Worm (Caenorhabditis elegans) whole organism, L3 larva: Measurements from ENCODE around the gene twk-21.
A peak's percentile ranks its signal among the peaks of the same experiment; 100 is the strongest.

Experiments used
- R02D3.7 ChIP-seq: fragments of 150-350 bp; optimal IDR thresholded peaks from 2 replicates; lab custom pipeline; 2014; ENCODE audit warnings: missing biosample characterization, missing genetic modification characterization
- ZK546.5 ChIP-seq: sonication (generic microtip); optimal IDR thresholded peaks from 2 replicates; lab custom pipeline; 2017; ENCODE audit warnings: missing biosample characterization, missing genetic modification characterization
- aly-2 ChIP-seq: fragments of 150-350 bp; optimal IDR thresholded peaks from 2 replicates; lab custom pipeline; 2014; ENCODE audit warnings: missing biosample characterization, missing genetic modification characterization
- ama-1 ChIP-seq: fragments of 150-350 bp; optimal IDR thresholded peaks from 2 replicates; lab custom pipeline; 2018
- ceh-16 ChIP-seq: sonication (generic microtip); optimal IDR thresholded peaks from 2 replicates; lab custom pipeline; 2017; ENCODE audit warnings: missing biosample characterization, missing genetic modification characterization
- ceh-28 ChIP-seq: fragments of 150-350 bp; optimal IDR thresholded peaks from 2 replicates; lab custom pipeline; 2014; ENCODE audit warnings: missing biosample characterization, missing genetic modification reagents, missing genetic modification characterization
- ceh-82 ChIP-seq: fragments of 150-350 bp; optimal IDR thresholded peaks from 2 replicates; lab custom pipeline; 2014; ENCODE audit warnings: missing biosample characterization, missing genetic modification characterization
- ceh-9 ChIP-seq: sonication (generic microtip); optimal IDR thresholded peaks from 2 replicates; lab custom pipeline; 2018; ENCODE audit warnings: missing biosample characterization, missing genetic modification characterization
- daf-12 ChIP-seq: fragments of 150-350 bp; optimal IDR thresholded peaks from 2 replicates; lab custom pipeline; 2014; ENCODE audit warnings: missing biosample characterization, missing genetic modification reagents, missing genetic modification characterization
- egl-27 ChIP-seq: sonication (generic microtip); optimal IDR thresholded peaks from 4 replicates; lab custom pipeline; 2017; ENCODE audit warnings: missing biosample characterization, missing genetic modification reagents, missing genetic modification characterization
- egl-5 ChIP-seq: fragments of 150-350 bp; optimal IDR thresholded peaks from 2 replicates; lab custom pipeline; 2017; ENCODE audit warnings: missing biosample characterization, missing genetic modification reagents, missing genetic modification characterization, inconsistent platforms
- elt-1 ChIP-seq: fragments of 150-350 bp; optimal IDR thresholded peaks from 2 replicates; lab custom pipeline; 2014; ENCODE audit warnings: missing biosample characterization, missing genetic modification characterization
- elt-2 ChIP-seq: sonication (generic microtip); optimal IDR thresholded peaks from 2 replicates; lab custom pipeline; 2016; ENCODE audit warnings: missing genetic modification reagents, mild to moderate bottlenecking, missing genetic modification characterization, missing compliant biosample characterization
- elt-3 ChIP-seq, 3 experiments: fragments of 150-350 bp in 1 of 3; sonication (generic microtip) in 2 of 3; optimal IDR thresholded peaks; 2 replicates in 2 of 3; 4 replicates in 1 of 3; lab custom pipeline; 2014 to 2017; ENCODE audit warnings: missing biosample characterization in 3 of 3, missing genetic modification characterization in 3 of 3
- eor-1 ChIP-seq, 2 experiments: fragments of 150-350 bp; optimal IDR thresholded peaks; 2 replicates each; lab custom pipeline; 2014 to 2018; ENCODE audit warnings: missing biosample characterization in 2 of 2, missing genetic modification characterization in 2 of 2
- fkh-10 ChIP-seq: sonication (generic microtip); optimal IDR thresholded peaks from 2 replicates; lab custom pipeline; 2017; ENCODE audit warnings: missing biosample characterization, missing genetic modification reagents, missing genetic modification characterization
- fkh-2 ChIP-seq: fragments of 150-350 bp; optimal IDR thresholded peaks from 2 replicates; lab custom pipeline; 2014; ENCODE audit warnings: missing biosample characterization, missing genetic modification reagents, missing genetic modification characterization
- fos-1 ChIP-seq: fragments of 150-350 bp; optimal IDR thresholded peaks from 2 replicates; lab custom pipeline; 2014; ENCODE audit warnings: missing biosample characterization, missing genetic modification characterization
- hmg-11 ChIP-seq: sonication (generic microtip); optimal IDR thresholded peaks from 2 replicates; lab custom pipeline; 2016; ENCODE audit warnings: missing genetic modification characterization, missing compliant biosample characterization
- jun-1 ChIP-seq: fragments of 150-350 bp; optimal IDR thresholded peaks from 2 replicates; lab custom pipeline; 2014; ENCODE audit warnings: missing biosample characterization, missing genetic modification reagents, missing genetic modification characterization
- lin-15B ChIP-seq: fragments of 150-350 bp; optimal IDR thresholded peaks from 2 replicates; lab custom pipeline; 2014; ENCODE audit warnings: missing biosample characterization, missing genetic modification characterization
- lin-39 ChIP-seq: fragments of 150-350 bp; optimal IDR thresholded peaks from 2 replicates; lab custom pipeline; 2018; ENCODE audit warnings: missing biosample characterization, missing genetic modification reagents, missing genetic modification characterization
- lsy-12 ChIP-seq: sonication (generic microtip); optimal IDR thresholded peaks from 2 replicates; lab custom pipeline; 2016; ENCODE audit warnings: mild to moderate bottlenecking, missing genetic modification characterization, missing compliant biosample characterization
- mdl-1 ChIP-seq: fragments of 150-350 bp; optimal IDR thresholded peaks from 2 replicates; lab custom pipeline; 2014; ENCODE audit warnings: missing biosample characterization, missing genetic modification characterization
- nfya-1 ChIP-seq: sonication (generic microtip); optimal IDR thresholded peaks from 2 replicates; lab custom pipeline; 2017; ENCODE audit warnings: missing genetic modification characterization, mild to moderate bottlenecking, missing compliant biosample characterization, antibody characterized with exemption, moderate library complexity; ENCODE audit not compliant: insufficient read depth
- nhr-11 ChIP-seq: fragments of 150-350 bp; optimal IDR thresholded peaks from 2 replicates; lab custom pipeline; 2014; ENCODE audit warnings: missing biosample characterization, missing genetic modification characterization
- nhr-12 ChIP-seq: fragments of 150-350 bp; optimal IDR thresholded peaks from 2 replicates; lab custom pipeline; 2014; ENCODE audit warnings: missing biosample characterization, missing genetic modification characterization
- nhr-23 ChIP-seq: fragments of 150-350 bp; optimal IDR thresholded peaks from 2 replicates; lab custom pipeline; 2014; ENCODE audit warnings: missing biosample characterization, missing genetic modification reagents, missing genetic modification characterization
- nhr-237 ChIP-seq: fragments of 150-350 bp; optimal IDR thresholded peaks from 2 replicates; lab custom pipeline; 2014; ENCODE audit warnings: missing biosample characterization, missing genetic modification characterization
- nhr-25 ChIP-seq: sonication (generic microtip); optimal IDR thresholded peaks from 2 replicates; lab custom pipeline; 2017; ENCODE audit warnings: missing biosample characterization, missing genetic modification characterization
- nhr-28 ChIP-seq: fragments of 150-350 bp; optimal IDR thresholded peaks from 2 replicates; lab custom pipeline; 2014; ENCODE audit warnings: missing biosample characterization, missing genetic modification characterization
- nhr-43 ChIP-seq: sonication (generic microtip); optimal IDR thresholded peaks from 2 replicates; lab custom pipeline; 2016; ENCODE audit warnings: mild to moderate bottlenecking, missing genetic modification characterization, missing compliant biosample characterization; ENCODE audit not compliant: poor library complexity, severe bottlenecking
- nhr-67 ChIP-seq: fragments of 150-350 bp; optimal IDR thresholded peaks from 2 replicates; lab custom pipeline; 2014; ENCODE audit warnings: missing biosample characterization, missing genetic modification characterization
- nhr-76 ChIP-seq: fragments of 150-350 bp; sonication (generic microtip); optimal IDR thresholded peaks from 5 replicates; lab custom pipeline; 2014; ENCODE audit warnings: missing biosample characterization, missing genetic modification characterization
- nhr-77 ChIP-seq: fragments of 150-350 bp; optimal IDR thresholded peaks from 2 replicates; lab custom pipeline; 2014; ENCODE audit warnings: missing biosample characterization, missing genetic modification characterization
- pha-4 ChIP-seq: fragments of 150-350 bp; optimal IDR thresholded peaks from 2 replicates; lab custom pipeline; 2014; ENCODE audit warnings: missing biosample characterization, missing genetic modification reagents, missing genetic modification characterization
- pqm-1 ChIP-seq: fragments of 150-350 bp; optimal IDR thresholded peaks from 2 replicates; lab custom pipeline; 2017; ENCODE audit warnings: missing biosample characterization, missing genetic modification characterization, inconsistent platforms
- skn-1 ChIP-seq: fragments of 150-350 bp; optimal IDR thresholded peaks from 2 replicates; lab custom pipeline; 2014; ENCODE audit warnings: missing biosample characterization, missing genetic modification characterization
- snpc-4 ChIP-seq: fragments of 150-350 bp; optimal IDR thresholded peaks from 2 replicates; lab custom pipeline; 2014; ENCODE audit warnings: missing biosample characterization, missing genetic modification characterization
- tbx-2 ChIP-seq: sonication (generic microtip); optimal IDR thresholded peaks from 2 replicates; lab custom pipeline; 2016; ENCODE audit warnings: mild to moderate bottlenecking, missing genetic modification characterization, missing compliant biosample characterization
- unc-39 ChIP-seq: sonication (generic microtip); optimal IDR thresholded peaks from 4 replicates; lab custom pipeline; 2017; ENCODE audit warnings: missing biosample characterization, missing genetic modification characterization
- unc-62 ChIP-seq: fragments of 150-350 bp; sonication (generic microtip); optimal IDR thresholded peaks from 4 replicates; lab custom pipeline; 2014; ENCODE audit warnings: missing biosample characterization, missing genetic modification reagents, missing genetic modification characterization
- zag-1 ChIP-seq: fragments of 150-350 bp; optimal IDR thresholded peaks from 2 replicates; lab custom pipeline; 2014; ENCODE audit warnings: missing biosample characterization, missing genetic modification characterization
- ztf-11 ChIP-seq: fragments of 150-350 bp; optimal IDR thresholded peaks from 2 replicates; lab custom pipeline; 2014; ENCODE audit warnings: missing biosample characterization, missing genetic modification characterization
- ztf-4 ChIP-seq: fragments of 150-350 bp; optimal IDR thresholded peaks from 2 replicates; lab custom pipeline; 2014; ENCODE audit warnings: missing biosample characterization, missing genetic modification characterization

twk-21 gene

DNA sequence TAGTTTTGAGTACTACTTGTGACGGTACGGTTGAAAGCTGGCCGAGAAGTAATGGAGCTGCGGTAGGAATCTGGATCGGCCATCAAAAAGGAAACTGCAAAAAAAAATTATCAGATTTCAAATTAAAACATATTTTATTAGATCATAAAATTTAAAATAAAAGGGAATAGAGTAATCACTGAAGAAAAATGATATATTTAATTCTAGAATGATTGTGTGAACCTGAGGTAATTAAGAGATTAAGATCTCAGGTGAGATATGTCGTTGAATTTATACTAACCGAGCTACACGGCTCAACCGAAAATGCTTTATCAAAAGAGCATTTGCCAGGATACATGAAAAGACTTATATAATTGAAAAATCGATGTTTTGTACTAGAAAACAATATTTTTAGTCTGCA lies 29.7 kb upstream of the twk-21 start, which contains the start of gene ifa-3:
Gene ifa-3, minus strand, starts transcription at position 101 of the 400 bp plus-strand sequence.
- TF ChIP-seq lsy-12 (tag; lab: Kevin White, UChicago) (no peak), ztf-4 (tag; lab: Kevin White, UChicago) (no peak), mdl-1 (no peak), lin-39 (no peak), nhr-25 (tag; lab: Kevin White, UChicago) (no peak), nhr-11 (tag; lab: Kevin White, UChicago) (no peak), nhr-67 (tag; lab: Kevin White, UChicago) (no peak), nhr-28 (no peak), ama-1 (no peak), jun-1 (tag; lab: Kevin White, UChicago) (no peak), zag-1 (tag; lab: Kevin White, UChicago) (no peak), nhr-23 (tag; lab: Kevin White, UChicago) (no peak), ZK546.5 (no peak), unc-62 (GFP tag; lab: Kevin White, UChicago) (no peak), nhr-77 (tag; lab: Kevin White, UChicago) (no peak), nhr-76 (tag; lab: Kevin White, UChicago) (no peak), skn-1 (tag; lab: Kevin White, UChicago) (no peak), tbx-2 (no peak), R02D3.7 (tag; lab: Kevin White, UChicago) (no peak)
- TF ChIP-seq, all 47 proteins: peak for 0

DNA sequence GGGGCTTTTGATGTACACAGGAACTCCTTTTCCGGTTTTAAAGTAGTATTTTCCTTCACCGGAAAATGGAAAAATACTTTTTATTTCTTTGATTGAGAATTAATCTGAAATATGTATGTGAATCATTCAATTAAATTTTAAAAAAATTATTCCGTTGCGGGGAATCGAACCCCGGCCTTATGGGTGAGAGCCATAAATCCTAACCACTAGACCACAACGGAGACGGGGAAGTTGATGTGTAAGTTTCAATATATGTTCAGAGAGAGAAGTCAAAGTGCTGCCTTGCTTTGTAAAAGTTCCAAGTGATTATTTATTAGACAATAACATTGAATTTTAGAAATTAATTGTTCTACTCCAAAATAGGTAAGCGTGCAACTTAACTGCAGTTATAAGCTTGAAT lies 28.5 kb upstream of the twk-21 start:
- TF ChIP-seq ztf-4 (tag; lab: Kevin White, UChicago) = no peak
- TF ChIP-seq snpc-4 (tag; lab: Kevin White, UChicago) = peak; percentile 21
- no peak for TF ChIP-seq eor-1 (tag; optimal IDR thresholded peaks at IDR 0.05; lab: Kevin White, UChicago)
- TF ChIP-seq nhr-43 (tag; lab: Kevin White, UChicago) = peak; percentile 38
- peak; percentile 14 for TF ChIP-seq egl-27 (tag; lab: Kevin White, UChicago)
- TF ChIP-seq nhr-23 (tag; lab: Kevin White, UChicago) = peak; percentile 6
- peak in 1 of 3 experiments; percentile 22 for TF ChIP-seq elt-3 (tag; optimal IDR thresholded peaks at IDR 0.05; lab: Kevin White, UChicago)
- TF ChIP-seq daf-12 (tag; lab: Kevin White, UChicago) = no peak
- peak; percentile 10 for TF ChIP-seq jun-1 (tag; lab: Kevin White, UChicago)
- TF ChIP-seq nhr-28 = no peak
- TF ChIP-seq elt-1 (tag; lab: Kevin White, UChicago) = no peak
- no peak for TF ChIP-seq nhr-12
- TF ChIP-seq egl-5 = no peak
- TF ChIP-seq ceh-28 (tag; lab: Kevin White, UChicago) = no peak
- TF ChIP-seq lin-39 = no peak
- TF ChIP-seq lsy-12 (tag; lab: Kevin White, UChicago) = no peak
- TF ChIP-seq R02D3.7 (tag; lab: Kevin White, UChicago) = no peak
- no peak for TF ChIP-seq nhr-237
- peak; percentile 19 for TF ChIP-seq nfya-1 (tag; lab: Kevin White, UChicago)
- no peak for TF ChIP-seq fkh-2 (tag; lab: Kevin White, UChicago)
- peak; percentile 7 for TF ChIP-seq elt-2 (tag; lab: Kevin White, UChicago)
- TF ChIP-seq nhr-11 (tag; lab: Kevin White, UChicago) = no peak
- peak; percentile 26 for TF ChIP-seq nhr-77 (tag; lab: Kevin White, UChicago)
- no peak for TF ChIP-seq ceh-82 (tag; lab: Kevin White, UChicago)
- TF ChIP-seq ztf-11 (tag; lab: Kevin White, UChicago) = no peak
- no peak for TF ChIP-seq nhr-25 (tag; lab: Kevin White, UChicago)
- TF ChIP-seq unc-62 (GFP tag; lab: Kevin White, UChicago) = no peak
- TF ChIP-seq ceh-9 = no peak
- TF ChIP-seq zag-1 (tag; lab: Kevin White, UChicago) = no peak
- TF ChIP-seq unc-39 (tag; lab: Kevin White, UChicago) = no peak
- no peak for TF ChIP-seq ZK546.5
- no peak for TF ChIP-seq skn-1 (tag; lab: Kevin White, UChicago)
- no peak for TF ChIP-seq lin-15B (tag; lab: Kevin White, UChicago)
- TF ChIP-seq, all 47 proteins: peak for 9

DNA sequence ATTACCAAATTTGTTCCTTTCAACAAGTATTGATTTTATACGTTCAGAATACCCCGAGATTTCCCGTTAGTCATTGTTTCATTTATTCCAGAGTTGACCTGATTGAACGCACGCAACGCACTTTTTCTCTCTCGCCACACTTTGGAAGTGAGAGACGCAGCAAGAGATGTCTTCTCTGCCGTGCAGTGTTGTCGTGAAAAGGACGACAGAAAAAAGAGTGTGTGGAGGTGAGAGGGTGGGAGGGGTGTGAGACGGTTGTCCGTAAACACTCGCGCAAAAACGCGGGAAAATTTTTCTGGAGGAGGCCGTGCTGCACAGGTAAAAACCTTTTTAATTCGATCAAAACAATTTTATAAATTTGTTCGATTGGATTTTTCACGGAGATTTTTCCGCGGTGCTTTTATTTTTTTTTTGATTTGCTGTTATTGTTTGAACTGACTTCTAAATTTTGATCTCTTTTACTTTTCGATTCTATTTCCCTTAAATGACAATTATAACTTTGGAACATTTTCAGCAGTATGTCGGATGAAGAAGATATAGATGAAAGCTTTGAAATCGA lies 24.4 kb upstream of the twk-21 start, which contains the start of gene sdc-1:
Gene sdc-1, plus strand, starts transcription at position 509 of the 559 bp plus-strand sequence.
- no peak for TF ChIP-seq nhr-11 (tag; lab: Kevin White, UChicago)
- no peak for TF ChIP-seq R02D3.7 (tag; lab: Kevin White, UChicago)
- TF ChIP-seq skn-1 (tag; lab: Kevin White, UChicago) = peak; percentile 22
- TF ChIP-seq jun-1 (tag; lab: Kevin White, UChicago) = no peak
- TF ChIP-seq nhr-43 (tag; lab: Kevin White, UChicago) = no peak
- TF ChIP-seq pqm-1 = no peak
- no peak for TF ChIP-seq tbx-2
- no peak for TF ChIP-seq unc-62 (GFP tag; lab: Kevin White, UChicago)
- no peak for TF ChIP-seq lsy-12 (tag; lab: Kevin White, UChicago)
- TF ChIP-seq ceh-16 = no peak
- no peak for TF ChIP-seq fos-1 (tag; lab: Kevin White, UChicago)
- no peak for TF ChIP-seq nhr-28
- TF ChIP-seq nhr-23 (tag; lab: Kevin White, UChicago) = peak; percentile 49
- TF ChIP-seq egl-27 (tag; lab: Kevin White, UChicago) = no peak
- no peak for TF ChIP-seq ceh-9
- TF ChIP-seq elt-2 (tag; lab: Kevin White, UChicago) = peak; percentile 32
- peak; percentile 21 for TF ChIP-seq lin-15B (tag; lab: Kevin White, UChicago)
- no peak for TF ChIP-seq aly-2
- TF ChIP-seq zag-1 (tag; lab: Kevin White, UChicago) = no peak
- peak; percentile 28 for TF ChIP-seq hmg-11 (tag; lab: Kevin White, UChicago)
- TF ChIP-seq nhr-67 (tag; lab: Kevin White, UChicago) = no peak
- peak; percentile 67 for TF ChIP-seq pha-4 (tag; lab: Kevin White, UChicago)
- no peak for TF ChIP-seq fkh-10 (GFP tag; lab: Kevin White, UChicago)
- TF ChIP-seq mdl-1 = no peak
- no peak for TF ChIP-seq nhr-12
- no peak for TF ChIP-seq eor-1 (tag; optimal IDR thresholded peaks at IDR 0.05; lab: Kevin White, UChicago)
- TF ChIP-seq snpc-4 (tag; lab: Kevin White, UChicago) = no peak
